Fruit fly (Drosophila melanogaster): ENCODE data around the gene Frq2.

DNA sequence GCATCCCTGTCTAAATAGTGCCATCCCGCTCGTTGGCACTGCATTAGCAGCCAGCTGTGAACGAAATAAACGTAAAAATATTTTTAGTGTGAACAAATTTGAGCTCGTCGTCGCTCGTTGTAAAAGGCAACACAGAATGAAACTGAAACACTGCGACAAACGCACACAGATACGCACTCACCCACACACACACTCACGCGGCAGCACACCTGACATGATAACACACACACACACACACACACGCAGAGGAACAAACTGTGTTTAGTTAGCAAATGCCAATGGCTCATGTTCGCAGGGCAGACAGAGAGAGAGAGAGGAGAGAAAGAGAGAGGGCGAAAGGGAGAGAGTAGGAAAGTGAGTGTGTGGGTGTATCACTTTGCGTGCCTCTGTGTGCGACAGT lies 18.4 kb upstream of the Frq2 start:
- TF ChIP-seq topi (GFP tag; optimal IDR thresholded peaks at IDR 0.05) (no peak), CG6163 (GFP tag; IDR thresholded peaks at IDR 0.05) (no peak), Eip93F (GFP tag; optimal IDR thresholded peaks at IDR 0.05) (no peak), fkh (GFP tag; optimal IDR thresholded peaks at IDR 0.05) (peak; percentile 18), fd59A (GFP tag; optimal IDR thresholded peaks at IDR 0.05) (no peak)
